Fruit fly (Drosophila melanogaster): Measurements from ENCODE around the gene CG14427.

DNA sequence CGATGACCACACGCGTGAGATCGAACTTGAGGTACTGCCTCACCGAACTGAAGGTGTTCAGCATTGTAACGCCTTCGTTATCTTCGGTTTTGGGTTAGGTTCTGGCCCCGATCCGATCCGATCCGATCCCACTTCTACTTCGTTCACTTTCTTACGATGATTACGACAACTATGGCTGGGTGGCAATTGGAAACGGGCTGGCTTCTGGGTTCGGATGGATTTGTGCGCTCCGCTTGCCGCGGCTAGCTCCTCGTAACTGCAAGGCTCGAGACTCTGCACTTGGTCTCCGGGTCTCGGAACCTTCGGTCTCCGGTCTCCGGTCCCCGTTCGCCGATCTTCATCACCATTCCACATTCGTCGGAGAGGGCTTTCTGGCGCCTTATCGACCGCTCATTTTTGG is 47.1 kb upstream of the CG14427 start, which contains the start of gene Inx7:
- TF ChIP-seq EcR (GFP tag; optimal IDR thresholded peaks at IDR 0.05) = no peak
- no peak for TF ChIP-seq CG32121 (GFP tag; IDR thresholded peaks at IDR 0.05)
- no peak for TF ChIP-seq Snoo (tag; optimal IDR thresholded peaks at IDR 0.05)
- TF ChIP-seq gl (tag; optimal IDR thresholded peaks at IDR 0.05) = no peak
- TF ChIP-seq CG8159 (tag; optimal IDR thresholded peaks at IDR 0.05) = no peak
- TF ChIP-seq CG13204 (GFP tag; optimal IDR thresholded peaks at IDR 0.05) = no peak
- TF ChIP-seq CG10348 (GFP tag; IDR thresholded peaks at IDR 0.05) = no peak
- no peak for TF ChIP-seq Ets98B (GFP tag; IDR thresholded peaks at IDR 0.05)
- no peak for TF ChIP-seq CG34367 (tag; optimal IDR thresholded peaks at IDR 0.05)
- no peak for TF ChIP-seq Pif1B (GFP tag; optimal IDR thresholded peaks at IDR 0.05)
- no peak for TF ChIP-seq CG14655 (GFP tag; optimal IDR thresholded peaks at IDR 0.05)
- no peak for TF ChIP-seq CG4496 (GFP tag; IDR thresholded peaks at IDR 0.05)
- no peak for TF ChIP-seq CG15710 (tag; optimal IDR thresholded peaks at IDR 0.05)
- TF ChIP-seq CG17806 (tag; optimal IDR thresholded peaks at IDR 0.05) = no peak

Data from whole organism, pupa.